Worm (Caenorhabditis elegans): ENCODE data around the gene urb-1.

DNA sequence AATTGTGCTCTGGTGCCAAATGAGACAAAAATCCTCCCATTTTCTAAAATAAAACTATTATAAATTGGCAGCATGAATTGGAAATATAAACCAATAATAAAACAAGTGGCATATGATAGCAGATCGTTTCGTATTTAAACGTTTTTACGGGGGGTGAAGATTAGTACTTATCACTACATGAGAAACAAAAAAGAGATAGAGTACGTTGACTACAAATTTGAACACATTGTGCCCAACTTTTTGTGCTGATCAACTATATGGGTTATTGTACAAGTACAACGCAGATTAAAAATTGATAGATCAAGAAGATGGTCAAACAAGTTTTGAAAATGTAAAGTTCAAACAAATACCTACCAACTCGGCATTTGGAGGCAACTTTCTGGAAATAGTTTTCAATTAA, 55.5 kb downstream of the urb-1 start:
- TF ChIP-seq flt-1 (GFP tag; IDR thresholded peaks at IDR 0.05): no peak
- TF ChIP-seq ztf-23 (GFP tag; IDR thresholded peaks at IDR 0.05): no peak
- no peak for TF ChIP-seq med-1 (GFP tag; optimal IDR thresholded peaks at IDR 0.05; ENCODE audit: insufficient read depth)
- TF ChIP-seq ztf-29 (GFP tag; IDR thresholded peaks at IDR 0.05): no peak
- no peak for TF ChIP-seq klf-2 (GFP tag; conservative IDR thresholded peaks at IDR 0.05)
- TF ChIP-seq ref-1 (GFP tag; conservative IDR thresholded peaks at IDR 0.05): no peak
